Worm (Caenorhabditis elegans): Measurements from ENCODE around the gene cest-2.1.

ce11 chrV:14175216-14175615 is 3.9 kb upstream of the cest-2.1 start, which contains the start of gene cest-2.2:
- no peak for TF ChIP-seq flt-1 (GFP tag; IDR thresholded peaks at IDR 0.05)
- TF ChIP-seq cog-1 (tag; optimal IDR thresholded peaks at IDR 0.05), result no peak
- TF ChIP-seq klf-2 (GFP tag; conservative IDR thresholded peaks at IDR 0.05), result no peak

All from whole organism, midembryonic.